Worm (Caenorhabditis elegans): ENCODE measurements around the gene rpl-7A.

rpl-7A gene

ce11 chrIV:4396052-4396821, 5.8 kb upstream of the rpl-7A start:
- TF ChIP-seq lsy-2 (tag; optimal IDR thresholded peaks at IDR 0.05) (peak in 1 of 2 experiments; percentile 2), mxl-3 (GFP tag; optimal IDR thresholded peaks at IDR 0.05) (peak; percentile 43), lin-38 (GFP tag; IDR thresholded peaks at IDR 0.05) (no peak), F49E8.2 (tag; optimal IDR thresholded peaks at IDR 0.05; ENCODE audit: borderline replicate concordance) (no peak), ctbp-1 (GFP tag; IDR thresholded peaks at IDR 0.05) (no peak), daf-16 (GFP tag; optimal IDR thresholded peaks at IDR 0.05) (no peak), daf-16 (tag; optimal IDR thresholded peaks at IDR 0.05) (no peak), mdl-1 (tag; optimal IDR thresholded peaks at IDR 0.05) (peak in 1 of 2 experiments; percentile 15), aha-1 (tag) (peak; percentile 92), nhr-111 (GFP tag; optimal IDR thresholded peaks at IDR 0.05) (no peak), ama-1 (optimal IDR thresholded peaks at IDR 0.05) (no peak), lir-3 (tag; optimal IDR thresholded peaks at IDR 0.05) (no peak), madf-5 (GFP tag; IDR thresholded peaks at IDR 0.05) (no peak), ceh-82 (tag; optimal IDR thresholded peaks at IDR 0.05) (no peak), nhr-41 (GFP tag; IDR thresholded peaks at IDR 0.05) (no peak), hlh-11 (tag; optimal IDR thresholded peaks at IDR 0.05) (peak; percentile 57), zfp-3 (GFP tag; conservative IDR thresholded peaks at IDR 0.05) (no peak), pqm-1 (tag; optimal IDR thresholded peaks at IDR 0.05) (no peak), daf-8 (GFP tag; IDR thresholded peaks at IDR 0.05) (no peak), hif-1 (tag; optimal IDR thresholded peaks at IDR 0.05) (no peak), hlh-30 (tag; optimal IDR thresholded peaks at IDR 0.05; ENCODE audit: insufficient read depth) (no peak), nhr-6 (tag; optimal IDR thresholded peaks at IDR 0.05) (no peak), Y5F2A.4 (GFP tag; optimal IDR thresholded peaks at IDR 0.05) (no peak), tag-97 (GFP tag; IDR thresholded peaks at IDR 0.05) (no peak), ztf-7 (tag; optimal IDR thresholded peaks at IDR 0.05) (no peak), zfp-2 (tag; optimal IDR thresholded peaks at IDR 0.05) (no peak), jun-1 (tag; optimal IDR thresholded peaks at IDR 0.05) (no peak), hmg-1.1 (GFP tag; IDR thresholded peaks at IDR 0.05) (no peak), ceh-32 (tag; optimal IDR thresholded peaks at IDR 0.05; ENCODE audit: poor library complexity) (no peak), Y75B8A.6 (GFP tag; IDR thresholded peaks at IDR 0.05) (no peak), nhr-76 (tag; optimal IDR thresholded peaks at IDR 0.05) (no peak), nhr-77 (tag; optimal IDR thresholded peaks at IDR 0.05) (no peak), lin-39 (tag; optimal IDR thresholded peaks at IDR 0.05) (no peak), zip-2 (tag; optimal IDR thresholded peaks at IDR 0.05) (no peak), snpc-4 (tag; optimal IDR thresholded peaks at IDR 0.05) (no peak), nhr-28 (tag; optimal IDR thresholded peaks at IDR 0.05) (peak; percentile 70), ceh-62 (tag; optimal IDR thresholded peaks at IDR 0.05) (no peak), mep-1 (tag; optimal IDR thresholded peaks at IDR 0.05) (peak; percentile 4), zip-11 (GFP tag; IDR thresholded peaks at IDR 0.05) (no peak), unc-62 (GFP tag; optimal IDR thresholded peaks at IDR 0.05 in 1 of 2) (peak in 1 of 2 experiments; percentile 17), unc-62 (tag; optimal IDR thresholded peaks at IDR 0.05) (no peak), daf-19 (GFP tag; conservative IDR thresholded peaks at IDR 0.05) (no peak), ZK337.2 (GFP tag; IDR thresholded peaks at IDR 0.05) (no peak), ZK546.5 (tag; optimal IDR thresholded peaks at IDR 0.05) (no peak), T20F7.1 (GFP tag; optimal IDR thresholded peaks at IDR 0.05) (no peak), set-16 (GFP tag; IDR thresholded peaks at IDR 0.05) (peak; percentile 25; the same call in 1 of the 2 replicates), D1046.2 (GFP tag; IDR thresholded peaks at IDR 0.05) (no peak)
